Fruit fly (Drosophila melanogaster) S2 (cell line): ENCODE results near the gene CkIIalpha-i3.

Experiments
- CG8478 ChIP-seq: fragments of >200 bp; optimal IDR thresholded peaks from 2 replicates; lab custom pipeline; 2018
- CTCF ChIP-seq, 2 experiments: fragments of >200 bp; optimal IDR thresholded peaks; 2 replicates each; lab custom pipeline; 2018

DNA sequence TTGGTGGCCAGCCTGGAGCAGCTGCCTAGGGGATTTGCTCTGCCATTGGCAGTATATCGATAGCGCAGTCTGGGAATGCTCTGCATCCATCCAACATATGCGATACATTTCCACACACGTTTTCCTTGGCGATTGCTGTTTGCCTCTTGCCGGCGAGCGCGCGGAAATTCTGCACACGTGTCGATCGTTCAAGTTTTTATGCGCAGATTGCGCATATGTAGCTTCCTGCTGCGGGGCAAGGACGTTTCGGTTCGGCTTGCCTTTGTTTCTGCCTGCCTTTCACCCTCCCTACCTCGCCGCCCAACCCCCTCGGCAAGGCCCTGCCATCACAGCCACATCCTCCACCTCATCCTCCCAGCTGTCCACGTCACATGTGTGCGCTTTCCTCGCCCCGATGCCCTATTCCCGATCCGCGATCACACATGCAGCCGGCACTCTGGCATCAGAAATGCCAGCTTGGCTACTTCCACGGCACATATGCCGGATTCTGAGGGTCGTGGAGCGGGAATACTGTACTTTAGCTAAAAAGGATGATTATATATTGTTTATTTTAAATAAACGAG, 32.1 kb upstream of the CkIIalpha-i3 start:
- TF ChIP-seq CG8478 (no peak), CTCF (optimal IDR thresholded peaks at IDR 0.05; lab: Kevin White, UChicago) (no peak)
